Fruit fly (Drosophila melanogaster) whole organism, prepupa: ENCODE data around the gene CG31869.

Source experiments
- Blimp-1 ChIP-seq: fragments of 200-800 bp; sonication (Bioruptor generic); optimal IDR thresholded peaks from 3 replicates; lab custom pipeline; 2017; ENCODE audit warnings: missing biosample characterization, missing genetic modification characterization, mild to moderate bottlenecking, moderate library complexity, missing genetic modification reagents
- CG3919 ChIP-seq: fragments of 200-800 bp; sonication (Bioruptor generic); optimal IDR thresholded peaks from 3 replicates; lab custom pipeline; 2016; ENCODE audit warnings: missing biosample characterization, missing genetic modification characterization
- CG8119 ChIP-seq: fragments of 200-800 bp; sonication (Bioruptor generic); IDR thresholded peaks from 3 replicates; pipeline ENCODE4 v1.3.6; 2022; ENCODE audit warnings: missing biosample characterization, missing genetic modification characterization
- CG8319 ChIP-seq: fragments of 200-800 bp; sonication (Bioruptor generic); optimal IDR thresholded peaks from 3 replicates; lab custom pipeline; 2016; ENCODE audit warnings: missing biosample characterization, missing genetic modification characterization
- Hr38 ChIP-seq: sonication (Bioruptor generic); optimal IDR thresholded peaks from 2 replicates; lab custom pipeline; 2016; ENCODE audit warnings: missing biosample characterization, missing genetic modification characterization
- Lpt ChIP-seq: fragments of 200-800 bp; sonication (Bioruptor generic); optimal IDR thresholded peaks from 3 replicates; lab custom pipeline; 2016; ENCODE audit warnings: missing biosample characterization, missing genetic modification characterization
- OdsH ChIP-seq: fragments of 200-800 bp; sonication (Bioruptor generic); optimal IDR thresholded peaks from 3 replicates; lab custom pipeline; 2016; ENCODE audit warnings: missing biosample characterization, missing genetic modification characterization
- Smox ChIP-seq: fragments of 200-800 bp; sonication (Bioruptor generic); optimal IDR thresholded peaks from 3 replicates; lab custom pipeline; 2016; ENCODE audit warnings: missing biosample characterization, missing genetic modification characterization
- Sox14 ChIP-seq: fragments of 200-800 bp; sonication (Bioruptor generic); optimal IDR thresholded peaks from 3 replicates; lab custom pipeline; 2016; ENCODE audit warnings: missing biosample characterization, missing genetic modification characterization
- cyc ChIP-seq: fragments of 200-800 bp; sonication (Bioruptor generic); optimal IDR thresholded peaks from 3 replicates; lab custom pipeline; 2016; ENCODE audit warnings: missing biosample characterization, missing genetic modification characterization
- dac ChIP-seq: fragments of 200-800 bp; sonication (Bioruptor generic); optimal IDR thresholded peaks from 2 replicates; lab custom pipeline; 2017; ENCODE audit warnings: missing biosample characterization, mild to moderate bottlenecking, missing genetic modification characterization
- lz ChIP-seq: fragments of 200-800 bp; sonication (Bioruptor generic); optimal IDR thresholded peaks from 3 replicates; lab custom pipeline; 2016; ENCODE audit warnings: missing biosample characterization, missing genetic modification characterization
- net ChIP-seq: fragments of 200-800 bp; sonication (Bioruptor generic); optimal IDR thresholded peaks from 3 replicates; lab custom pipeline; 2016; ENCODE audit warnings: missing biosample characterization, missing genetic modification characterization
- vri ChIP-seq: fragments of 200-800 bp; sonication (Bioruptor generic); optimal IDR thresholded peaks from 3 replicates; lab custom pipeline; 2016; ENCODE audit warnings: missing biosample characterization, mild to moderate bottlenecking, missing genetic modification characterization

DNA sequence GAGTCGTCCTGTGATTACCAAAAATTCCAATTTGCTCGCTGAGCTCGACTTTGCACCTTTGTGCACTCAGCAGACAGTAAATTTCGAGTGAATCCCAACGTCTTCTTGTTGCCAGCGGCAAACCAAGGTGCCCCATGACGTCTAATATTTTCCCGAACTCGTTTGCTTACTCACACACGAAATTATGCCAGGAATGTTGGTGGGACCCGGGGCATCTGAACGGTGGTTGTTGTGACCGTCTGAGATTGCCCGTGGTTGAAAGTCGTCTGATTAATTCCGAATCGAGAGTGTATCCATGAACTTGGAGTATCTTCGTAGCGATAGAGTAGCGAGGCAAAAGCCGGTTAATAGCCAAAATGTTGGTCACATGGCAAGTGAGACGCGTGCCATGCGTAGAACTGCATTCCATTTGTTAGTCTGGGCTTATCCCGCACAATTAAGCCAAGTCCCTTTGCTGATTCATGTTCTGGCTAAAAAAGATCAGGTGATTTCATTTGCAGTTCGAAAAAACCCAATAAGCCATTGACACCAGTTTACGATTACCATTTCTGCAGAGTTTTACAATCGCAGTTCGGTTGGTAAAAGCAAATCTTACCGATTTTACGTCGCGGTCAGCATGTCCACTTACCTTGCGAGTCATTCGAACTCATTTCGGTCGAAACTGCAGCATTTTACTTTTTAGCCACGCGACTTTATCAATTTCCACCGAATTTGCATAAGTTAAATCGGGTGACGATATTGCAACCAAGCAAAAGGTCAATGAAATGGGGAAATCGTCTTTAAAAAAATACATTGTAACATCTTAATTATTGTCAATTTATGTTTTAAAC is 1.3 kb upstream of the CG31869 start:
- TF ChIP-seq Hr38 (GFP tag; lab: Kevin White, UChicago), result no peak
- no peak for TF ChIP-seq Lpt (GFP tag; lab: Kevin White, UChicago)
- no peak for TF ChIP-seq Smox (GFP tag; lab: Kevin White, UChicago)
- TF ChIP-seq lz, result no peak
- no peak for TF ChIP-seq vri (GFP tag; lab: Kevin White, UChicago)
- no peak for TF ChIP-seq net (GFP tag; lab: Kevin White, UChicago)
- no peak for TF ChIP-seq CG8119 (GFP tag; lab: Robert Waterston, UW)
- no peak for TF ChIP-seq Sox14 (GFP tag; lab: Kevin White, UChicago)
- no peak for TF ChIP-seq dac (GFP tag; lab: Kevin White, UChicago)
- TF ChIP-seq Blimp-1, result no peak
- no peak for TF ChIP-seq CG3919
- TF ChIP-seq OdsH (GFP tag; lab: Kevin White, UChicago), result no peak
- TF ChIP-seq CG8319 (GFP tag; lab: Kevin White, UChicago), result no peak
- no peak for TF ChIP-seq cyc (GFP tag; lab: Kevin White, UChicago)
